Worm (Caenorhabditis elegans) whole organism, early embryonic: ENCODE data around the gene zig-3.

ENCODE experiments used
- F13C5.2 ChIP-seq: sonication (generic microtip); optimal IDR thresholded peaks from 2 replicates; lab custom pipeline; 2017; ENCODE audit warnings: mild to moderate bottlenecking, missing genetic modification characterization, inconsistent platforms, missing compliant biosample characterization
- aly-1 ChIP-seq: sonication (generic microtip); optimal IDR thresholded peaks from 2 replicates; lab custom pipeline; 2016; ENCODE audit warnings: missing genetic modification characterization, missing compliant biosample characterization
- ama-1 ChIP-seq: fragments of 150-350 bp; optimal IDR thresholded peaks from 2 replicates; lab custom pipeline; 2014
- ceh-36 ChIP-seq: sonication (generic microtip); optimal IDR thresholded peaks from 2 replicates; lab custom pipeline; 2016; ENCODE audit warnings: missing genetic modification characterization, inconsistent platforms, missing compliant biosample characterization
- ets-7 ChIP-seq: sonication (generic microtip); optimal IDR thresholded peaks from 2 replicates; lab custom pipeline; 2016; ENCODE audit warnings: missing genotype, missing genetic modification characterization, missing compliant biosample characterization
- flt-1 ChIP-seq: fragments of 200-800 bp; sonication (Bioruptor generic); IDR thresholded peaks from 2 replicates; pipeline ENCODE4 v1.3.6; 2022; ENCODE audit warnings: missing genetic modification characterization, missing compliant biosample characterization
- hmbx-1 ChIP-seq: sonication (generic microtip); optimal IDR thresholded peaks from 2 replicates; lab custom pipeline; 2016; ENCODE audit warnings: mild to moderate bottlenecking, missing genetic modification characterization, missing compliant biosample characterization
- hmg-4 ChIP-seq: fragments of 200-800 bp; sonication (Bioruptor generic); optimal IDR thresholded peaks from 2 replicates; lab custom pipeline; 2018; ENCODE audit warnings: mild to moderate bottlenecking, missing genetic modification characterization, missing compliant biosample characterization
- hnd-1 ChIP-seq: sonication (generic microtip); optimal IDR thresholded peaks from 2 replicates; lab custom pipeline; 2016; ENCODE audit warnings: missing genetic modification characterization, missing compliant biosample characterization
- scrt-1 ChIP-seq: fragments of 200-800 bp; sonication (Bioruptor generic); IDR thresholded peaks from 2 replicates; pipeline ENCODE4 v1.3.6; 2022; ENCODE audit warnings: missing genetic modification characterization, missing compliant biosample characterization
- sea-1 ChIP-seq: fragments of 200-800 bp; sonication (Bioruptor generic); conservative IDR thresholded peaks from 2 replicates; pipeline ENCODE4 v1.3.6; 2022; ENCODE audit warnings: missing genetic modification characterization, missing compliant biosample characterization
- tbx-37 ChIP-seq: fragments of 200-800 bp; sonication (Bioruptor generic); conservative IDR thresholded peaks from 2 replicates; pipeline ENCODE4 v1.3.6; 2022; ENCODE audit warnings: missing genetic modification reagents, missing genetic modification characterization, missing compliant biosample characterization

DNA sequence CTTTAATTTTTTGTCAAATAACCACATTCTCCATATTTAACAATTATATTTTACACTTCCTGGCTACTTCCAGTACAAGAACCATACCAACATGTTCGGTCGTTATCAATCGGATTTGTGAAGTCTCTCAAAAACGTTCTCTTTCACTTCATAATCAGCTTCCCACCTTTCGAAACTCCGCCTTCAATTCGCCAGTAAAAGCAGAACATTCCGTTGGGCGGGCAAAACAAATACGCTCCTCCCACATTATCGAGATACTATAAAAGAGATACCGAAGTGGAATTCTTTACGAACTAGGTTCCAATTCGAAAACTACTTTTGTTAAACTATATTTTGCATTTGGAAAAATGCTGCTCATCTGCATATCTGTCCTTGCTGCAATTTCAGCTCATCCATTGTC lies at the start of gene zig-3:
- TF ChIP-seq ets-7 (tag; lab: Kevin White, UChicago) (no peak), ceh-36 (tag; lab: Kevin White, UChicago) (no peak), ama-1 (lab: Kevin White, UChicago) (no peak), hnd-1 (tag; lab: Kevin White, UChicago) (no peak), flt-1 (GFP tag; lab: Robert Waterston, UW) (no peak), aly-1 (no peak), hmbx-1 (tag; lab: Kevin White, UChicago) (no peak), hmg-4 (GFP tag; lab: Kevin White, UChicago) (no peak), F13C5.2 (tag; lab: Kevin White, UChicago) (no peak), tbx-37 (GFP tag; lab: Robert Waterston, UW) (no peak), scrt-1 (no peak), sea-1 (no peak)
